Fruit fly (Drosophila melanogaster) Kc167 (cell line): ENCODE data around the gene CG32984.

Source experiments
- Myc ChIP-seq: fragments of >200 bp; optimal IDR thresholded peaks from 2 replicates; lab custom pipeline; 2017; ENCODE audit warnings: missing external identifiers
- h ChIP-seq: fragments of >200 bp; optimal IDR thresholded peaks from 3 replicates; lab custom pipeline; 2018; ENCODE audit warnings: missing external identifiers
- insv ChIP-seq: fragments of >200 bp; optimal IDR thresholded peaks from 3 replicates; lab custom pipeline; 2018; ENCODE audit warnings: missing external identifiers
- psq ChIP-seq: fragments of >200 bp; optimal IDR thresholded peaks from 2 replicates; lab custom pipeline; 2017; ENCODE audit warnings: missing external identifiers

DNA sequence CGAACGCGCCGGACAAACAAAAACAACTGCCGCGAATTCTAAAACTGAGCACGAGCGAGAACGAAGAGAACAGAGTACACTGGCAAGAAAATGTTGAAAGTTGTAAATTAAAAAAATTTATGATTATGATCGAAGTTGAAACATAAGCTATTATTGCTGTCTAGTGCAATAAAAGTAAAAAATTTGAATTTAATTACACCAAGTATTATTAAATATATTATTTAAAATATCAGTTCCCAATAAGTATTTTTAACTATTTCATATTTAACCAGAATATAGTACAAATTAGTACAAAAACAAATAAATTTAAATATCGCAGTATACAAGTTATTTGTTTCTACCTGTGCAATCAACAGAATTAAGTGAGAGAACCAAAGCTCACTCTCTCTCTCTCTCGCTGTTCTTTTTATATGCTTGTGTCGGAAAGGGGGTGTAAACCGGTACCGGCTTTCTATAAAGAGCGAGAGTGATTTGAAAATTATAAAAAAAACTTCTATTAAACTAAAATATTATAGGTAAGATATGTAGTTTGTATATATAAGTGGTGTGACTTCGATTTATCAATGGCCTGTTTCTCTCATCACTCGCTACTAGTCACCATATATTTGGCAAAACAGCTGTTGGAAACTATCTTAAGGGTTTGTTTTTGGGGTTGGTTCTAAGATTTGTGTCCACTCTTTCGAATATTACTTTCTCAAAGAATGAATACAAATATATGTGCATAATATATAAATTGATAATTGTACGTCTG lies 13.4 kb upstream of the CG32984 start, which contains the start of gene C1GalTA:
- TF ChIP-seq insv: no peak
- no peak for TF ChIP-seq psq (lab: Kevin White, UChicago)
- no peak for TF ChIP-seq h (lab: Kevin White, UChicago)
- TF ChIP-seq Myc: no peak
